Worm (Caenorhabditis elegans) whole organism, young adult: ENCODE measurements around the gene srd-43.

ENCODE experiments used
- B0261.1 ChIP-seq: sonication (generic microtip); optimal IDR thresholded peaks from 2 replicates; lab custom pipeline; 2016; ENCODE audit warnings: mild to moderate bottlenecking, missing genetic modification characterization, moderate library complexity, missing compliant biosample characterization
- C06A6.2 ChIP-seq: fragments of 200-800 bp; sonication (Bioruptor generic); conservative IDR thresholded peaks from 2 replicates; pipeline ENCODE4 v1.3.6; 2022; ENCODE audit warnings: missing genetic modification characterization, missing compliant biosample characterization
- C17E4.6 ChIP-seq: fragments of 200-800 bp; sonication (Bioruptor generic); IDR thresholded peaks from 2 replicates; pipeline ENCODE4 v1.3.6; 2022; ENCODE audit warnings: missing genetic modification reagents, missing genetic modification characterization, missing compliant biosample characterization
- D2030.7 ChIP-seq: fragments of 200-800 bp; sonication (Bioruptor generic); IDR thresholded peaks from 2 replicates; pipeline ENCODE4 v1.3.6; 2022; ENCODE audit warnings: missing genetic modification reagents, missing genetic modification characterization, missing compliant biosample characterization
- F10E7.11 ChIP-seq: sonication (generic microtip); optimal IDR thresholded peaks from 2 replicates; lab custom pipeline; 2017; ENCODE audit warnings: mild to moderate bottlenecking, missing genetic modification characterization, moderate library complexity, missing compliant biosample characterization
- F33H1.4 ChIP-seq: fragments of 200-800 bp; sonication (Bioruptor generic); IDR thresholded peaks from 2 replicates; pipeline ENCODE4 v1.3.6; 2022; ENCODE audit warnings: missing genetic modification reagents, missing genetic modification characterization, missing compliant biosample characterization
- F49E8.2 ChIP-seq: sonication (generic microtip); optimal IDR thresholded peaks from 3 replicates; lab custom pipeline; 2017; ENCODE audit warnings: missing genetic modification characterization, mild to moderate bottlenecking, missing compliant biosample characterization, antibody characterized with exemption, moderate library complexity; ENCODE audit not compliant: insufficient read depth
- F55B11.4 ChIP-seq: sonication (generic microtip); optimal IDR thresholded peaks from 2 replicates; lab custom pipeline; 2016; ENCODE audit warnings: missing compliant biosample characterization, missing genetic modification characterization, borderline replicate concordance; ENCODE audit not compliant: insufficient read depth
- Y53G8AR.9 ChIP-seq: fragments of 200-800 bp; sonication (Bioruptor generic); conservative IDR thresholded peaks from 2 replicates; pipeline ENCODE4 v1.3.6; 2022; ENCODE audit warnings: missing genetic modification reagents, missing genetic modification characterization, missing compliant biosample characterization
- Y79H2A.3 ChIP-seq: fragments of 200-800 bp; sonication (Bioruptor generic); conservative IDR thresholded peaks from 2 replicates; pipeline ENCODE4 v1.3.6; 2022; ENCODE audit warnings: missing genetic modification reagents, missing genetic modification characterization, missing compliant biosample characterization
- aptf-2 ChIP-seq: fragments of 200-800 bp; sonication (Bioruptor generic); conservative IDR thresholded peaks from 2 replicates; pipeline ENCODE4 v1.3.6; 2022; ENCODE audit warnings: missing genetic modification reagents, missing genetic modification characterization, missing compliant biosample characterization
- attf-3 ChIP-seq: fragments of 200-800 bp; sonication (Bioruptor generic); conservative IDR thresholded peaks from 2 replicates; pipeline ENCODE4 v1.3.6; 2022; ENCODE audit warnings: missing genetic modification reagents, missing genetic modification characterization, missing compliant biosample characterization
- attf-5 ChIP-seq: fragments of 200-800 bp; sonication (Bioruptor generic); optimal IDR thresholded peaks from 2 replicates; lab custom pipeline; 2018; ENCODE audit warnings: mild to moderate bottlenecking, missing genetic modification characterization, missing compliant biosample characterization
- ccch-3 ChIP-seq: fragments of 200-800 bp; sonication (Bioruptor generic); optimal IDR thresholded peaks from 2 replicates; lab custom pipeline; 2018; ENCODE audit warnings: mild to moderate bottlenecking, missing genetic modification characterization, missing compliant biosample characterization
- ceh-27 ChIP-seq: fragments of 200-800 bp; sonication (Bioruptor generic); optimal IDR thresholded peaks from 2 replicates; lab custom pipeline; 2018; ENCODE audit warnings: mild to moderate bottlenecking, missing genetic modification characterization, moderate library complexity, missing compliant biosample characterization
- ceh-40 ChIP-seq: fragments of 200-800 bp; sonication (Bioruptor generic); IDR thresholded peaks from 2 replicates; pipeline ENCODE4 v1.3.6; 2022; ENCODE audit warnings: missing genetic modification characterization, missing compliant biosample characterization
- ceh-91 ChIP-seq: fragments of 200-800 bp; sonication (Bioruptor generic); IDR thresholded peaks from 2 replicates; pipeline ENCODE4 v1.3.6; 2022; ENCODE audit warnings: missing genetic modification reagents, missing genetic modification characterization, missing compliant biosample characterization
- chd-7 ChIP-seq: sonication (generic microtip); optimal IDR thresholded peaks from 2 replicates; lab custom pipeline; 2016; ENCODE audit warnings: mild to moderate bottlenecking, missing genetic modification characterization, moderate library complexity, missing compliant biosample characterization
- dpff-1 ChIP-seq: sonication (generic microtip); optimal IDR thresholded peaks from 2 replicates; lab custom pipeline; 2017; ENCODE audit warnings: mild to moderate bottlenecking, missing genetic modification characterization, missing compliant biosample characterization
- egl-44 ChIP-seq: fragments of 200-800 bp; sonication (Bioruptor generic); IDR thresholded peaks from 2 replicates; pipeline ENCODE4 v1.3.6; 2022; ENCODE audit warnings: missing genetic modification reagents, missing genetic modification characterization, missing compliant biosample characterization
- egrh-3 ChIP-seq: fragments of 200-800 bp; sonication (Bioruptor generic); IDR thresholded peaks from 2 replicates; pipeline ENCODE4 v1.3.6; 2022; ENCODE audit warnings: missing genetic modification reagents, missing genetic modification characterization, missing compliant biosample characterization
- fkh-3 ChIP-seq: sonication (generic microtip); optimal IDR thresholded peaks from 2 replicates; lab custom pipeline; 2016; ENCODE audit warnings: mild to moderate bottlenecking, missing genetic modification characterization, missing compliant biosample characterization
- gei-17 ChIP-seq: fragments of 200-800 bp; sonication (Bioruptor generic); optimal IDR thresholded peaks from 2 replicates; lab custom pipeline; 2018; ENCODE audit warnings: mild to moderate bottlenecking, missing genetic modification characterization, missing compliant biosample characterization
- hmg-20 ChIP-seq: fragments of 200-800 bp; sonication (Bioruptor generic); IDR thresholded peaks from 2 replicates; pipeline ENCODE4 v1.3.6; 2022; ENCODE audit warnings: missing genetic modification reagents, missing genetic modification characterization, missing compliant biosample characterization
- lag-1 ChIP-seq: fragments of 200-800 bp; sonication (Bioruptor generic); IDR thresholded peaks from 2 replicates; pipeline ENCODE4 v1.3.6; 2022; ENCODE audit warnings: missing genetic modification reagents, missing genetic modification characterization, missing compliant biosample characterization
- let-607 ChIP-seq, 2 experiments: fragments of 200-800 bp in 1 of 2; sonication (Bioruptor generic) in 1 of 2; sonication (generic microtip) in 1 of 2; optimal IDR thresholded peaks; 2 replicates each; lab custom pipeline; 2016 to 2018; ENCODE audit warnings: mild to moderate bottlenecking in 2 of 2, missing compliant biosample characterization in 2 of 2, missing genetic modification characterization in 2 of 2, moderate library complexity in 2 of 2, missing genotype in 1 of 2
- lin-40 ChIP-seq: sonication (generic microtip); optimal IDR thresholded peaks from 2 replicates; lab custom pipeline; 2016; ENCODE audit warnings: missing genetic modification characterization, mild to moderate bottlenecking, missing compliant biosample characterization, missing genotype, missing genetic modification reagents
- lir-1 ChIP-seq: fragments of 200-800 bp; sonication (Bioruptor generic); conservative IDR thresholded peaks from 2 replicates; pipeline ENCODE4 v1.3.6; 2022; ENCODE audit warnings: missing genetic modification reagents, missing genetic modification characterization, missing compliant biosample characterization
- madf-10 ChIP-seq: sonication (generic microtip); optimal IDR thresholded peaks from 2 replicates; lab custom pipeline; 2016; ENCODE audit warnings: mild to moderate bottlenecking, missing genetic modification characterization, missing compliant biosample characterization
- mes-4 ChIP-seq: sonication (generic microtip); optimal IDR thresholded peaks from 2 replicates; lab custom pipeline; 2016; ENCODE audit warnings: missing genotype, missing genetic modification characterization, missing compliant biosample characterization
- nfya-1 ChIP-seq: sonication (generic microtip); optimal IDR thresholded peaks from 2 replicates; lab custom pipeline; 2017; ENCODE audit warnings: antibody characterized with exemption, missing compliant biosample characterization, missing genetic modification characterization, borderline replicate concordance; ENCODE audit not compliant: insufficient read depth
- nfyb-1 ChIP-seq: fragments of 200-800 bp; sonication (Bioruptor generic); IDR thresholded peaks from 2 replicates; pipeline ENCODE4 v1.3.6; 2022; ENCODE audit warnings: missing genetic modification reagents, missing genetic modification characterization, missing compliant biosample characterization
- nhr-27 ChIP-seq: fragments of 200-800 bp; sonication (Bioruptor generic); optimal IDR thresholded peaks from 2 replicates; lab custom pipeline; 2018; ENCODE audit warnings: mild to moderate bottlenecking, missing genetic modification characterization, moderate library complexity, missing compliant biosample characterization
- nhr-80 ChIP-seq: sonication (generic microtip); optimal IDR thresholded peaks from 2 replicates; lab custom pipeline; 2016; ENCODE audit warnings: missing genetic modification characterization, missing compliant biosample characterization
- pha-4 ChIP-seq: fragments of 150-350 bp; sonication (generic microtip); optimal IDR thresholded peaks from 2 replicates; lab custom pipeline; 2014; ENCODE audit warnings: missing biosample characterization, missing genetic modification reagents, missing genetic modification characterization
- rcor-1 ChIP-seq: fragments of 200-800 bp; sonication (Bioruptor generic); IDR thresholded peaks from 2 replicates; pipeline ENCODE4 v1.3.6; 2022; ENCODE audit warnings: missing genetic modification reagents, missing genetic modification characterization, missing compliant biosample characterization
- rpc-1 ChIP-seq, 2 experiments: fragments of 150-350 bp in 1 of 2; sonication (generic microtip) in 1 of 2; optimal IDR thresholded peaks; 2 replicates each; lab custom pipeline; 2014 to 2018; ENCODE audit warnings: missing biosample characterization in 1 of 2, missing genetic modification characterization in 1 of 2, missing genetic modification reagents in 1 of 2, missing genotype in 1 of 2
- sdz-38 ChIP-seq: sonication (generic microtip); optimal IDR thresholded peaks from 2 replicates; lab custom pipeline; 2016; ENCODE audit warnings: missing genotype, missing genetic modification characterization, missing compliant biosample characterization
- sea-2 ChIP-seq: fragments of 200-800 bp; sonication (Bioruptor generic); IDR thresholded peaks from 2 replicates; pipeline ENCODE4 v1.3.6; 2022; ENCODE audit warnings: missing genetic modification characterization, missing compliant biosample characterization
- snpc-1.1 ChIP-seq: sonication (generic microtip); optimal IDR thresholded peaks from 2 replicates; lab custom pipeline; 2017; ENCODE audit warnings: missing genetic modification characterization, mild to moderate bottlenecking, missing compliant biosample characterization, antibody characterized with exemption, moderate library complexity, missing genotype, missing genetic modification reagents; ENCODE audit not compliant: insufficient read depth
- tbx-9 ChIP-seq: sonication (generic microtip); optimal IDR thresholded peaks from 2 replicates; lab custom pipeline; 2016; ENCODE audit warnings: borderline replicate concordance, missing genetic modification characterization, inconsistent platforms, missing compliant biosample characterization
- unc-130 ChIP-seq: sonication (generic microtip); optimal IDR thresholded peaks from 2 replicates; lab custom pipeline; 2016; ENCODE audit warnings: missing genetic modification reagents, missing genetic modification characterization, missing compliant biosample characterization
- ztf-18 ChIP-seq: sonication (generic microtip); optimal IDR thresholded peaks from 2 replicates; lab custom pipeline; 2016; ENCODE audit warnings: missing genotype, mild to moderate bottlenecking, missing genetic modification characterization, missing compliant biosample characterization
- ztf-25 ChIP-seq: fragments of 200-800 bp; sonication (Bioruptor generic); IDR thresholded peaks from 2 replicates; pipeline ENCODE4 v1.3.6; 2022; ENCODE audit warnings: missing genetic modification reagents, missing genetic modification characterization, missing compliant biosample characterization
- ztf-26 ChIP-seq: sonication (generic microtip); optimal IDR thresholded peaks from 2 replicates; lab custom pipeline; 2017; ENCODE audit warnings: missing genetic modification characterization, missing compliant biosample characterization
- ztf-3 ChIP-seq: fragments of 200-800 bp; sonication (Bioruptor generic); optimal IDR thresholded peaks from 2 replicates; lab custom pipeline; 2018; ENCODE audit warnings: mild to moderate bottlenecking, missing genetic modification characterization, missing compliant biosample characterization

srd-43 gene

DNA sequence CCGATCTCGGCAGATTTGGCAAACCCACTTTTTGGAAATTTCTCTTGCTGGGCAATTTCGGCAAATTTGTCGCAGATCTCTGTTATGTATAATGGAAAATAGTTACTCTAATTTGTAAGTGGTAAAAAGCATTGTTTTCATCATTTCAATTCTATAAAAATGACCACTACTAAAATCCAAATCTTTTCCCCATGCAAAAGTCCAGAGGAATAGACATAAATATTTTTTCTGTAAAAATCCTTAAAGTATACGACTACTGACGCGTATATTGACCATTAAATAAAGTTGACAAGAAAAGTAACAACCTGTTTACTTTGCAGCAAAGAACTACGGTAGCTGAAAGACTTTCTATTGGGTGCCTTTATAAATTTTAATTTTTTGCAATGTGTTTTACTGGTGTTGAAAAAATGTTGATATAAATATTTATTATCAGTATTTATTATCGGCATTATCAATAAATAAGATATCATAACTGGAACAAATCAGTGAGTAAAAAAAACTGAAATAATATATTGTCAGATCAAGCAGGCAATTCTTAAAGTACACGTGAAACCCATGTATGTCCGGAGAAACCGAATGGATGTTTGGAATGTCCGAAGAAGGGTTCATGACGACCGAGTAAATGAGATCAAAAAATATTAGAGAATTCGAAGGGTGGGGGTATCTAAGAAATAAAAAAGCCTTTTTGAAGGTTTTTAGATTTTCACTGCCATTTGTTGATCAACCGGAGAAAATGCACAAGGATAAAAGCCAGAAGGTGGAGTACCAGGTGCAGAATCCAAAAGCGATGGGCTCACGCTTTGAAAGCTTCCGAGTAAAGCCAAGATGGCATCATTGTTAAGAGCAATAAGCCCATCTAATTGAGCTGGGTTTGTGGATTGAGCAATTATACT, 43.8 kb upstream of the srd-43 start (continued):
- TF ChIP-seq attf-3 (no peak), dpff-1 (tag; lab: Kevin White, UChicago) (no peak), egrh-3 (no peak), ztf-18 (tag; lab: Kevin White, UChicago) (no peak), ceh-91 (GFP tag; lab: Robert Waterston, UW) (no peak), aptf-2 (GFP tag; lab: Robert Waterston, UW) (no peak), F49E8.2 (tag; lab: Kevin White, UChicago) (no peak), F55B11.4 (tag; lab: Kevin White, UChicago) (no peak), lag-1 (GFP tag; lab: Robert Waterston, UW) (no peak), Y79H2A.3 (no peak), fkh-3 (tag; lab: Kevin White, UChicago) (no peak), nfya-1 (tag; lab: Kevin White, UChicago) (no peak), sdz-38 (tag; lab: Kevin White, UChicago) (no peak), D2030.7 (no peak), rpc-1 (optimal IDR thresholded peaks at IDR 0.05; lab: Kevin White, UChicago) (no peak), rpc-1 (tag; optimal IDR thresholded peaks at IDR 0.05; lab: Kevin White, UChicago) (no peak), mes-4 (tag; lab: Kevin White, UChicago) (no peak), nhr-27 (tag; lab: Kevin White, UChicago) (peak; percentile 34), ztf-25 (GFP tag; lab: Robert Waterston, UW) (no peak), nfyb-1 (GFP tag; lab: Robert Waterston, UW) (peak; percentile 83), let-607 (tag; optimal IDR thresholded peaks at IDR 0.05; lab: Kevin White, UChicago) (peak in 1 of 2 experiments; percentile 63), sea-2 (GFP tag; lab: Robert Waterston, UW) (no peak), hmg-20 (no peak), nhr-80 (tag; lab: Kevin White, UChicago) (peak; percentile 44), C06A6.2 (0 out of 2 replicates have a peak, but pooled peaks have one; percentile 11), lin-40 (tag; lab: Kevin White, UChicago) (peak; percentile 65), attf-5 (peak; percentile 43), lir-1 (GFP tag; lab: Robert Waterston, UW) (0 out of 2 replicates have a peak, but pooled peaks have one; percentile 26), ceh-40 (GFP tag; lab: Robert Waterston, UW) (no peak), pha-4 (tag; lab: Kevin White, UChicago) (no peak), ccch-3 (GFP tag; lab: Kevin White, UChicago) (no peak), ceh-27 (no peak), tbx-9 (no peak), egl-44 (GFP tag; lab: Robert Waterston, UW) (no peak), chd-7 (peak; percentile 47), Y53G8AR.9 (GFP tag; lab: Robert Waterston, UW) (peak; percentile 80), F33H1.4 (GFP tag; lab: Robert Waterston, UW) (no peak), ztf-26 (peak; percentile 61), ztf-3 (GFP tag; lab: Kevin White, UChicago) (no peak), gei-17 (GFP tag; lab: Kevin White, UChicago) (peak; percentile 67), rcor-1 (GFP tag; lab: Robert Waterston, UW) (no peak), madf-10 (tag; lab: Kevin White, UChicago) (peak; percentile 23), C17E4.6 (no peak), B0261.1 (tag; lab: Kevin White, UChicago) (peak; percentile 18), snpc-1.1 (tag; lab: Kevin White, UChicago) (no peak), F10E7.11 (tag; lab: Kevin White, UChicago) (no peak), unc-130 (GFP tag; lab: Kevin White, UChicago) (no peak)
